Worm (Caenorhabditis elegans) whole organism, midembryonic: ENCODE results near the gene clec-88.

Experiments used
- T22C8.4 ChIP-seq: fragments of 200-800 bp; sonication (Bioruptor generic); IDR thresholded peaks from 2 replicates; pipeline ENCODE4 v1.3.6; 2022; ENCODE audit warnings: missing genetic modification characterization, missing compliant biosample characterization
- cog-1 ChIP-seq: sonication (generic microtip); optimal IDR thresholded peaks from 2 replicates; lab custom pipeline; 2016; ENCODE audit warnings: missing genetic modification characterization, missing compliant biosample characterization
- flt-1 ChIP-seq: fragments of 200-800 bp; sonication (Bioruptor generic); IDR thresholded peaks from 2 replicates; pipeline ENCODE4 v1.3.6; 2022; ENCODE audit warnings: missing genetic modification characterization, missing compliant biosample characterization
- klf-2 ChIP-seq: fragments of 200-800 bp; sonication (Bioruptor generic); conservative IDR thresholded peaks from 2 replicates; pipeline ENCODE4 v1.3.6; 2022; ENCODE audit warnings: missing genetic modification reagents, missing genetic modification characterization, missing compliant biosample characterization
- med-1 ChIP-seq: sonication (generic microtip); optimal IDR thresholded peaks from 2 replicates; lab custom pipeline; 2017; ENCODE audit warnings: missing genetic modification characterization, mild to moderate bottlenecking, missing compliant biosample characterization, antibody characterized with exemption, missing genetic modification reagents; ENCODE audit not compliant: insufficient read depth
- ref-1 ChIP-seq: fragments of 200-800 bp; sonication (Bioruptor generic); conservative IDR thresholded peaks from 2 replicates; pipeline ENCODE4 v1.3.6; 2022; ENCODE audit warnings: missing genetic modification reagents, missing genetic modification characterization, missing compliant biosample characterization
- tab-1 ChIP-seq: fragments of 200-800 bp; sonication (Bioruptor generic); IDR thresholded peaks from 2 replicates; pipeline ENCODE4 v1.3.6; 2022; ENCODE audit warnings: missing genetic modification characterization, missing compliant biosample characterization
- ztf-23 ChIP-seq: fragments of 200-800 bp; sonication (Bioruptor generic); IDR thresholded peaks from 2 replicates; pipeline ENCODE4 v1.3.6; 2022; ENCODE audit warnings: missing genetic modification reagents, missing genetic modification characterization, missing compliant biosample characterization
- ztf-29 ChIP-seq: fragments of 200-800 bp; sonication (Bioruptor generic); IDR thresholded peaks from 2 replicates; pipeline ENCODE4 v1.3.6; 2022; ENCODE audit warnings: missing genetic modification reagents, missing genetic modification characterization, missing compliant biosample characterization

clec-88 gene

DNA sequence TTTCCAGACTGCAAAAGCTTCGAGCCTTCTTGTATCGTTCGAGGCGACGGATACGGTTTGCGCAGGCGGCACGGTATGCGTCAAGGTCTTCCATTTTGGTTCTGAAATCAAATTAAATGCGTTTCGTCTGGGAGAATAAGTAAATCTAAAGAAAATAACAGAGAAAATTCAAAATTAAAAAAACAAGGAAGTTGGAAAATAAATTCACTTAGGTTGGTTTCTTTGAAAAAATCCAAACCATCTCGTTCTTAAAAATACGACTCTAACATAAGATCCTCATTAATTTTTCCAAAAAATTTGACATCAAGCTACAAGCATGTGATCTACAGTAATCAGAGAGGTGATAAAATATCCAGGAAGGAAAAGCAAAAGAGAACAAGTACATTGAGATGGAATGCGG is 44.7 kb downstream of the clec-88 start, which contains the start of gene T25D10.4:
Gene T25D10.4, minus strand, starts transcription at position 101 of the 400 bp plus-strand sequence.
- TF ChIP-seq klf-2 (GFP tag; lab: Robert Waterston, UW) (no peak), ref-1 (GFP tag; lab: Robert Waterston, UW) (no peak), flt-1 (GFP tag; lab: Robert Waterston, UW) (no peak), ztf-29 (no peak), med-1 (GFP tag; lab: Kevin White, UChicago) (no peak), tab-1 (no peak)

- TF ChIP-seq klf-2 (GFP tag; lab: Robert Waterston, UW) = no peak
- no peak for TF ChIP-seq ztf-29
- TF ChIP-seq tab-1 = 0 out of 2 replicates have a peak, but pooled peaks have one; percentile 53
- TF ChIP-seq ztf-23 (GFP tag; lab: Robert Waterston, UW) = no peak
- TF ChIP-seq flt-1 (GFP tag; lab: Robert Waterston, UW) = 0 out of 2 replicates have a peak, but pooled peaks have one; percentile 49
- TF ChIP-seq cog-1 = no peak
- no peak for TF ChIP-seq T22C8.4 (GFP tag; lab: Robert Waterston, UW)
- no peak for TF ChIP-seq ref-1 (GFP tag; lab: Robert Waterston, UW)
- TF ChIP-seq med-1 (GFP tag; lab: Kevin White, UChicago) = no peak
These were observed 46.3 kb downstream of the clec-88 start for ce11 chrII:6411660-6412451.

DNA sequence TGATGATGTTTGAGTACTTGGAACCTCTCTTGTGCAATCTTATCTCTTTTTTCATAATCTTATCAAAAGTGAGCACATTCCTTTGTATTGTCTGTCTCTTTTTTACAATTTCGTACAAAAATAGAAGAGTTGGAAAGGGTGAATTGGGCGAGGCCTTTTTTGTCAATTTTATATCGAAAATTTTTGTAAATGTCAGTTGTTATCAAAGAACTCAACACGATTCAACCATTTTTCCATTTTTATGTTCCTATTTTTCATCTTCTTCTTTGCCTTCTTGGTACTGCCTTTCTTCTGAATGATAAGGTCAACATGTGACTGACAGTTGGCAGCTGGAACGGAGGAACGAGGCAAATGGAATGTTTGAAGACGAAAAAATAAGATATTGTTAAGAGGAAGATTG is 48.3 kb downstream of the clec-88 start:
- TF ChIP-seq med-1 (GFP tag; lab: Kevin White, UChicago) (no peak), ref-1 (GFP tag; lab: Robert Waterston, UW) (no peak), ztf-23 (GFP tag; lab: Robert Waterston, UW) (no peak), klf-2 (GFP tag; lab: Robert Waterston, UW) (no peak), flt-1 (GFP tag; lab: Robert Waterston, UW) (no peak), cog-1 (no peak), ztf-29 (no peak)
